Fruit fly (Drosophila melanogaster): ENCODE measurements around the gene CG1542.

dm6 chr3R:31247281-31247995, 34.2 kb downstream of the CG1542 start:
- TF ChIP-seq CG8478 (optimal IDR thresholded peaks at IDR 0.05), result no peak
- no peak for TF ChIP-seq CTCF (optimal IDR thresholded peaks at IDR 0.05)
